Fruit fly (Drosophila melanogaster) Kc167 (cell line): ENCODE results near the gene Pka-C3.

Experiments
- Myc ChIP-seq: fragments of >200 bp; optimal IDR thresholded peaks from 2 replicates; lab custom pipeline; 2017; ENCODE audit warnings: missing external identifiers
- Sin3A ChIP-seq: fragments of >200 bp; optimal IDR thresholded peaks from 2 replicates; lab custom pipeline; 2018; ENCODE audit warnings: missing external identifiers
- h ChIP-seq: fragments of >200 bp; optimal IDR thresholded peaks from 3 replicates; lab custom pipeline; 2018; ENCODE audit warnings: missing external identifiers
- insv ChIP-seq: fragments of >200 bp; optimal IDR thresholded peaks from 3 replicates; lab custom pipeline; 2018; ENCODE audit warnings: missing external identifiers
- psq ChIP-seq: fragments of >200 bp; optimal IDR thresholded peaks from 2 replicates; lab custom pipeline; 2017; ENCODE audit warnings: missing external identifiers
- ttk ChIP-seq: sonication (Bioruptor generic); optimal IDR thresholded peaks from 2 replicates; lab custom pipeline; 2017; ENCODE audit warnings: missing external identifiers

Pka-C3 gene

DNA sequence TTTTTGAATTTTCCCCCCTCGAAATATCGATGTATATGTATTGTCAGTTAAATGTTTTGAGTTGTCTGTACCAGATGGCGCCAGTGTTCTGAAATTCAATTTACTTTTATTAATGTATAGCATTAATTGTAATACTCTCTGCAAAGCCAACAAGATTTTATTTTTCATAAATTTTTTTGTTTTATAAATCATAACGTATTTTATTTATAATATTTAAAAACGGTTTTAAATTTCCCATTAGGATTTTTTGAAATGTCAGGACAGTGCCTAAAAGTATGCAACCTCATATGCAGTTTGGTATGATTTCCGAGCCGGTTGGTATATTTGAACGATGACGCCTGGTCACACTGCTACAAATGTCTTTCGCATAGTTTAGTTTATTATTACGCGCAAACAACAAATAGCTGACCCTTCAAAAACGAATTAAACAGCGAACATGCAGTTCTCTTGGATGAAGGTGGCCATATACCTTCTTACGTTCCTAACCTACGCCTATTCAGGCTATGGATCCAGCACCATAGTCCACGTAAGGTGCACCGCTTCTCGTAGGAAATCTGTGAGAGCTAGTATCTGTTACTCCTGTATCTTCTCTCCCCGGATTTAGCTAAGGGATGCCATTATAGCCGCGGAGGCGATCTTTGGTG lies at the start of gene Pka-C3, which contains the start of gene GXIVsPLA2:
Gene Pka-C3 (minus strand): TSS at position 14 of the 644 bp plus-strand sequence.
Gene GXIVsPLA2 (plus strand): TSS at position 313 of the 644 bp plus-strand sequence.
- TF ChIP-seq psq (no peak), Myc (lab: Kevin White, UChicago) (no peak), Sin3A (lab: Kevin White, UChicago) (no peak), ttk (lab: Kevin White, UChicago) (no peak), h (no peak), insv (lab: Kevin White, UChicago) (no peak)

DNA sequence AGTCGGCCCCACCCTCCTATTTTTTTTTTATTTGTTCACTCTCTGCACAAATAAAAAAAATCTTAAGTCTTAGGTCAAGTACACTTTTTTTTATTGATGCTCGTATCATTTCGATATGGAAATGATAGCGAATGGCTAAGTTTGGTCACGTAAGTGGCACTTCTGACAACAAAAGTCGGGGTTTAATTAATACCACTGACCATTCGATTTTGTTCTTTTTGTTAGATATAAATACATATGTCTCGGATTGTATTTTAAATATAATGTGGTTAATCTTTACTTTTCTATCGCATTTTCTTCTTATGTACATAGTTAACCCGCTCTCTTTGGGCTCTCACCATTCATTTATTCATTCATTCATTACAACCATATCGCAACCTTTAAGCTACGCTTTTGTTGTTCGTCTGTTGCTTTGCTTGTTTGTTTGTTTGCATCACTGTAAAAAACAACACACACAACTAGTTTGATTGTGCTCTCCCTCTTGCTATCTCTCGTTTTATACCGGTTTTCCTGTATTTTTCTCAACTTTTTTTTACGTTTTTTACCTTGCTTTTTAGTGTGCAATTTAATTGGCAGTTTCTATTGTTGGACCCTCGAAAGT lies 47.6 kb upstream of the Pka-C3 start:
- TF ChIP-seq Sin3A (lab: Kevin White, UChicago) (no peak), insv (lab: Kevin White, UChicago) (no peak), psq (no peak), h (no peak), ttk (lab: Kevin White, UChicago) (no peak), Myc (lab: Kevin White, UChicago) (no peak)

DNA sequence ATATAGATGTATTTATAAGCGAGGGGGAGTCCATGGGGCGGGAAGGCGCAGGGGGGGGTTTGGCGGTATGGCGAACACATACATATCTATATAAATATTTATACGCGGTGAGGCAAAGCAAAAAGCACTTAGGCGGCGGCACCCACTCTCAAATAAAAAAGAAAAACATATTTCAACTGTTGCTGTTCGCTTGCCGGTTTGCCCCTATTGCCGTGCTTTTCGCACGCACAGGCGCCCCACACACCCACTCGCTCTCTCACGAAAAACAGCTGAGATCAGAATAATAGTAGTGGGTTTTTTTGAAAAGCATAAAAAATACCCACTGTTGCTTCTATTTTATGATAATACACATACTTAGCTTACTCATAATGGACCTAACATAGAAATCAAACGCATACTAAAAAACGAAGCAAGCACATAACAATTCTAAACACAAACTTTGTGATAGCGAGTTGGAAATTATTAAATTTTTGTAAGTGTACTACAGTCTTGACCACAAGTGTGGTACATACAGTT lies 46.6 kb upstream of the Pka-C3 start:
- TF ChIP-seq h (no peak), ttk (lab: Kevin White, UChicago) (no peak), Sin3A (lab: Kevin White, UChicago) (no peak), psq (no peak), Myc (lab: Kevin White, UChicago) (no peak), insv (lab: Kevin White, UChicago) (no peak)

DNA sequence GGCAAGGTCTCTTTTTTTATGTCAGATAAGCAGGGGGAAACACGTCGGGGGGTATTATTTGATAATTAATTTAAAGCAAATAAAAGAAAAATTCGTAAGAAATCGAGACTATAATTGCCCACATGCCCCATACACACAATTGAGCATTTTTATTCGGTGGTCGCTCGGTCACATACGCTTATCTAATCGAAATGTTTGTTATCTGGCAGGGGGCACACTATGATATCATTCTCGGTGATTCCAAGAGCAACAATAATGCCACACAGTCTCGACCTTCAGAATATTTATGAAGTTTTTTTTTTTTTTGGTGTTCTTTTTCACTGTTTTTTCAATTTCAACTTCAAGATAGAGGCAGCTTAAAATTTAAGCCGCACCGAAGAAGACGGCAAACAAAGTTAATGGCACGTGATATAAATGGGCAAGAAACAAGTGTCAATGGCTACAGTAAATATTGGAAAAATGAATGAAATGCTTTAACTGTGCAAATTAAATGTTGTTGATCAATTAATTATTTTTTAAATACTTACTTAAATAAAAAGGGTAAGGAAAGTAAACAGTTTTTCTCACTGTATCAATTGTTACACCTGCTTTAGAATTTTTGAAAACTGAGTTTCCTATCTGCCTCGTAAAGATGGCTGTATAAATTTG lies 44.9 kb upstream of the Pka-C3 start:
- no peak for TF ChIP-seq insv (lab: Kevin White, UChicago)
- no peak for TF ChIP-seq Sin3A (lab: Kevin White, UChicago)
- no peak for TF ChIP-seq Myc (lab: Kevin White, UChicago)
- TF ChIP-seq psq, result no peak
- no peak for TF ChIP-seq h
- TF ChIP-seq ttk (lab: Kevin White, UChicago), result no peak

DNA sequence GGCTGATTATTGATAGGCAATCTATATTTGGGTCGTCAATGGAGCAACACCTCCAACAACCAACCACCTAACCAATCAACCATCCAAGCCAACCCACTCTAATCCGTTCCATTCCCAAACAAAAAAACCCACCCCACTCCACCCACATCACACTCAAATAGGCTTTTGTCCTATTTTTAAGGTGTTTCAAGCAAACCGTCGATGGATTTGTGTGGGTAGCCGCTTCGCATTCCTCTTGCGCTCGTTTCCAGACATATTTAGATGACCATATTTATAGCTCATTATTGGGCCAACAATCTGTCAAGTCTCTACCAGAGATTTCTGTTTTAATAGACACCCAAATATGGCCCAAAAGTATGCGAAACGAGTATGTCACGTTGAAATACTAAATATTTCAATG lies 43.6 kb upstream of the Pka-C3 start:
- TF ChIP-seq Sin3A (lab: Kevin White, UChicago) (no peak), Myc (lab: Kevin White, UChicago) (no peak), ttk (lab: Kevin White, UChicago) (no peak), h (no peak), psq (no peak), insv (lab: Kevin White, UChicago) (no peak)

DNA sequence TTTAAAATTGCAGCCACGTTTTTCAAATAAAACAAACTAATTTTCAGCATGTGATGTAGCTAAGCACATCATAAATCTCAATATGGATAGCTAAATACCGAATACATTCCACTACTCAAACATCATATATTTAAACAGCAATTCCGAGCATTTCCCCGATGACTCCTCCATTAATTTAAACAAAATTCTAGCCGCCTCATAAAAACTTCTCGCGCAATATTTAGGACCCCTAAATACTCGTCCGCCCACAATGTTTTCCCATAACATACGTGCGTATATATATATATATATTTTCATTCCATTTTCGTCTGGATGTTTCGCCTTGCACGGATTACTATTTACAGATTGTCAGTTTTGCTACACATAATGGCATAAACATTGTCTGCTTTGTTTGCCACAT lies 41.4 kb upstream of the Pka-C3 start:
- TF ChIP-seq psq, result no peak
- no peak for TF ChIP-seq h
- no peak for TF ChIP-seq insv (lab: Kevin White, UChicago)
- TF ChIP-seq Sin3A (lab: Kevin White, UChicago), result no peak
- no peak for TF ChIP-seq ttk (lab: Kevin White, UChicago)
- TF ChIP-seq Myc (lab: Kevin White, UChicago), result no peak

DNA sequence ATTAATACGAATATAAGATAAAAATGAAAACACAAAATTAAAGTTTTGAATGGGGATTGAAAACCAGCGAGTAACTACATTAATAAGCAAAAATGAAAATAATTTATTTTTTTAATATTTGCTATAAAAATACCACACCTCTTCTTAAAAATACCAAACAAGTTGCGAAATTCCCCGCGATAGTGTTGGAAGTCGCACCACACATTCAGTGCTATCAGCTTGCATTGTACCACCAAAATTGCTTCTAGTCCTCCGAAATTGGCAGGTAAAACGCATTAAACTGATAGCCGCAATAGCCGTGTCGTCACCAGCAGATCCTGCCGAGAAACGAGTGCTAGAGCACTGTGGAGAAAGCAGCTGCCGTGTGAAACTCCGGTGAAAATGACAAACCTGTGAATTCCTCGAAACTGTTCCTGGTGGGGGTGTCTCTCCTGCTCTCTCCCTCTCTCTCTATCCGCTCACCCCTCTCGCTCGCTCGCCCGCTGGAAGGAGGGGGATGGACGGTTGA lies 33.5 kb upstream of the Pka-C3 start, which contains the start of gene Hip14:
Gene Hip14 (plus strand): TSS at position 198 of the 508 bp plus-strand sequence.
- TF ChIP-seq psq (no peak), insv (lab: Kevin White, UChicago) (no peak)

DNA sequence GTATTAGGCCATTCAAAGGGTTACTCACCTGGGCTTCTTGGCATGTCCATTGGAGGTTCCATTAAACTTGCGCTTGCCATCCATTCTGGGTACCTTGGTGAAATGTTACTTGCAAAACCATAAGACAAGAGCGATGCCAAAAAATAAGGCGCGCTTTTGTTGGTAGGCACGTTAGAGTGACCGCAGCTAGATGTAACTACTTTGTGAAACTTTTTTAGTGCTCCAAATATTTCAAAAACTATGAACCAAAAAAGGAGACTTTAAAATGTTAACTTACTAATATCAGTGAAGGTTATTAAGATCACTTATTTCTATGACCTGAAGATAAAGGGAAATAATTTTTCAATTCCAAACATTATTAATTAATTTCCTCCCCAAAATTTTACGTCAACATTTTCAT lies 33.0 kb upstream of the Pka-C3 start, which contains the start of gene PolD1:
Gene PolD1 (minus strand): TSS at position 181 of the 400 bp plus-strand sequence.
- no peak for TF ChIP-seq insv (lab: Kevin White, UChicago)
- no peak for TF ChIP-seq Myc (lab: Kevin White, UChicago)
- no peak for TF ChIP-seq Sin3A (lab: Kevin White, UChicago)
- TF ChIP-seq ttk (lab: Kevin White, UChicago), result no peak
- TF ChIP-seq h, result no peak

DNA sequence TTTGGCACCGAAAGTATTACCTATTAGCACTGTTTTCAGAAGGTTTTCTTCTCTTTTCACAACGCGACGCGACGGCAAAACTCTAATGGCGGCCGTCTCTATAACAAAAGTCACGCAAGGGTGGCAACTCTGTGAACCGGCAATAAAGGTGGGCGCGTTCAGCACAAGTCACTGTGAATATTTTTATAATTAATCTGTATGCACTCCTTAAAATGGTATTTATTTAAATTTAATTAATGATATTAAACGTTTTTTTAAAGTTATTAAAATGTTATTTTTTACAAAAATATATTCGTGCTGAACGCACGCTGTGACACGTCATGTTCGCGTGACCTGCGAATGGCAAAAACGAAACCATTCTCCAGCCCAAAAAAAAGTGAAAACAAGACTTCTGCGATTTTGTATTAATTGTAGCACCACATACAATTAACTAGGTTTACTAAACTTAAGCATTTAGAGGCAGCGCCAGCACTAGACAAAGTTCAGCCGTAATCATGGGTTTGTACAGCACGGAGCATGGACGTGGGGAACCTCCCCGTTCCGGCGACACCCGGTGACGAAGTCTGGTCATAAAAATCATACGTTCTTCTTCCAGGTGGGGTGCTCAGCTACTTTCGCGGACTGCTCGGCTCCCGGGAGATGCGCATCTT lies 28.3 kb upstream of the Pka-C3 start, which contains the start of the genes brm and Arl1:
Gene brm (minus strand): TSS at position 87 of the 650 bp plus-strand sequence.
Gene Arl1 (plus strand): TSS at position 353 of the 650 bp plus-strand sequence.
- TF ChIP-seq psq, result no peak
- no peak for TF ChIP-seq insv (lab: Kevin White, UChicago)
- no peak for TF ChIP-seq h
- TF ChIP-seq Myc (lab: Kevin White, UChicago), result no peak
- no peak for TF ChIP-seq Sin3A (lab: Kevin White, UChicago)
- TF ChIP-seq ttk (lab: Kevin White, UChicago), result no peak

DNA sequence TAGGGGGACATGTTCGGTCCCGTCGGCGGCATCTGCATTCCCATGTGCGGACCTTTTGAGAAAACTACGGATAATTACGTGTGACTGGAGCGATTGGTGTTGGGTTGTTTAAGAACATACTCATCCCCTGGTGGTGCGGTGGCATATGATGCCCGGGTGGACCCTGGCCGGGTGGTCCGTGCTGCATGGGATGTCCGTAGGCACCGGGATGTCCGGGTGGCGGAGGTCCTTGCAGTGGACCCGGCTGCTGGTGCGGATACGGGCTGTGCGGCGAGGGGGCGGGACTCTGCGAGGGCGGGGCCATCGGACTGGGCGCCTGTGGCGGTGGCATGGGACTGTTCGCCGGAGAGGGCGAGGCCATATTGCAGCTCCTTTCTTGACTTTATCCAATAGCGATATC lies 27.6 kb upstream of the Pka-C3 start:
- TF ChIP-seq psq (no peak), Sin3A (lab: Kevin White, UChicago) (no peak), ttk (lab: Kevin White, UChicago) (no peak), Myc (lab: Kevin White, UChicago) (no peak), insv (lab: Kevin White, UChicago) (no peak), h (no peak)

DNA sequence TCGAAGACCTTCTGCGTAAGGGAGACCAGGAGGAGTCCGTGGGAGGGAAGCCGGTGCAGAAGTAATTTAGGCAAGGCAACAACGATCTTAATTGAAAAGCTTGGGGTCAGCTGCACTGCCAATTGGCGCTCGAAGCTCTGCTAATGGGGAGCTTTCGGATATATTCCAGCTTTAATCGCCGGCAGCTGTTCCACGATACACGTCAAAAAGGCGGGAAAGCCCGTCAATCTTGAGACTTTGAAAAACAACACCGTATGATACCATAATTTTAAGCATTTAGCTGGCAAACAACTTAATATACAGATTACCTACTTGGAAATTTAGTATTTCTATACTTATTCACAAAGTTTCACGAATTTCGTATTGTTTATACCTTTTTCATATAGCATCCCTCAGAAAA lies 26.8 kb upstream of the Pka-C3 start:
- TF ChIP-seq insv (lab: Kevin White, UChicago), result no peak
- TF ChIP-seq Sin3A (lab: Kevin White, UChicago), result no peak
- no peak for TF ChIP-seq ttk (lab: Kevin White, UChicago)
- TF ChIP-seq h, result no peak
- TF ChIP-seq psq, result no peak
- TF ChIP-seq Myc (lab: Kevin White, UChicago), result no peak
